Fruit fly (Drosophila melanogaster): ENCODE data around the gene tara.

DNA sequence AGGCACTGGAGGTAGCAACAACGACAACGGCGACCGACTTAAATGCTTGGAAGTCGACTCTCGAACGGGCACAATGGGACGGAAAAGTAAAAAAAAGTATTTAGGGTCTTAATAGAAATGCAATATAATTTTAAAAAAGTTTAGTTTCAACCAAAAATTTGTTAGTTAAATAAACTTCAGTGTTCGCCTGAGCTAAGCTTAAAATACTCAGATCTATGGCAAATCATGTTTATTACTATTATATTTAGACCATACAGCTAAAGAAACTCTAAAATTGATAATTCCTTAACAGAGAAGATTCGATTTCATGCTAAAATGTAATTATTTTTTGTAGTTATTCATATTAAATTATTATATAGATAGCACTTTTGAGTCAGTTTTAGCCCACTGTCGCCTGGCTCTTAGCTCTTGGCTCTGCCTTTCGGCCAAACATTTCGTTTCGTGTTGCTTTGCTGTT is 28.0 kb downstream of the tara start:
- TF ChIP-seq ttk (optimal IDR thresholded peaks at IDR 0.05): no peak
- no peak for TF ChIP-seq psq (optimal IDR thresholded peaks at IDR 0.05)
- no peak for TF ChIP-seq insv (optimal IDR thresholded peaks at IDR 0.05)
- TF ChIP-seq Sin3A (optimal IDR thresholded peaks at IDR 0.05): no peak

Data from Kc167 (cell line).